Worm (Caenorhabditis elegans) whole organism, early embryonic: ENCODE data around the gene cdf-2.

ENCODE experiments used
- ama-1 ChIP-seq: fragments of 150-350 bp; optimal IDR thresholded peaks from 2 replicates; lab custom pipeline; 2014
- flt-1 ChIP-seq: fragments of 200-800 bp; sonication (Bioruptor generic); IDR thresholded peaks from 2 replicates; pipeline ENCODE4 v1.3.6; 2022; ENCODE audit warnings: missing genetic modification characterization, missing compliant biosample characterization
- hmbx-1 ChIP-seq: sonication (generic microtip); optimal IDR thresholded peaks from 2 replicates; lab custom pipeline; 2016; ENCODE audit warnings: mild to moderate bottlenecking, missing genetic modification characterization, missing compliant biosample characterization
- sea-1 ChIP-seq: fragments of 200-800 bp; sonication (Bioruptor generic); conservative IDR thresholded peaks from 2 replicates; pipeline ENCODE4 v1.3.6; 2022; ENCODE audit warnings: missing genetic modification characterization, missing compliant biosample characterization
- tbx-37 ChIP-seq: fragments of 200-800 bp; sonication (Bioruptor generic); conservative IDR thresholded peaks from 2 replicates; pipeline ENCODE4 v1.3.6; 2022; ENCODE audit warnings: missing genetic modification reagents, missing genetic modification characterization, missing compliant biosample characterization

- TF ChIP-seq hmbx-1 (tag; lab: Kevin White, UChicago) (no peak), ama-1 (no peak), sea-1 (GFP tag; lab: Robert Waterston, UW) (no peak), flt-1 (GFP tag; lab: Robert Waterston, UW) (no peak), tbx-37 (GFP tag; lab: Robert Waterston, UW) (no peak)
Measured at ce11 chrX:12478465-12478864, 11.7 kb upstream of the cdf-2 start.
